Worm (Caenorhabditis elegans): Measurements from ENCODE around the gene C36B7.4.
A peak's percentile ranks its signal among the peaks of the same experiment; 100 is the strongest.

C36B7.4 gene

DNA sequence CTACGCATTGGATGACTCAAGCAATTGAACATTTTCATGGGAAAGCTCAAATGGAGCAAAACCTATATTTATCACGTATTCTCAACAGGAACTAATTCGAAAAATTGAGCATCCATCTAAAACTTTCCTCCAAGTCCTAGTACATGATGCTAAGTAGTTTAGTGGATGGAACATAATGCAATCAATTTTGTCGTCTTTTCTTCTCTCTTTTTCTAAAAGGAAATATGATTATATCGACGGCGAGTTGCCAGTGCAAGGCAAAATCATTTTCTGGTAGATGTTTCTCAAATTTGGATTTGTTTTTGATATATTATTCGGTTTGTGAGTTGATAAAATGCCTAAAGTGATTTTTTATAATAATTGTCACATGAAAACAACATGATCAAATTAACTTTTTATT lies 45.1 kb downstream of the C36B7.4 start:
- TF ChIP-seq Y55F3AM.14 (GFP tag; optimal IDR thresholded peaks at IDR 0.05) (no peak), lsy-2 (tag; optimal IDR thresholded peaks at IDR 0.05) (peak in 1 of 2 experiments; percentile 30), sem-4 (tag; optimal IDR thresholded peaks at IDR 0.05) (peak; percentile 40), zag-1 (tag; optimal IDR thresholded peaks at IDR 0.05) (peak; percentile 47), egl-27 (tag; optimal IDR thresholded peaks at IDR 0.05) (peak; percentile 33), crh-2 (tag; optimal IDR thresholded peaks at IDR 0.05) (no peak), nhr-6 (tag; optimal IDR thresholded peaks at IDR 0.05) (no peak), C34F6.9 (tag; optimal IDR thresholded peaks at IDR 0.05) (peak; percentile 10), blmp-1 (tag; optimal IDR thresholded peaks at IDR 0.05; ENCODE audit: insufficient read depth) (no peak), sma-9 (GFP tag; optimal IDR thresholded peaks at IDR 0.05) (peak; percentile 23), sma-9 (tag; optimal IDR thresholded peaks at IDR 0.05) (no peak)

DNA sequence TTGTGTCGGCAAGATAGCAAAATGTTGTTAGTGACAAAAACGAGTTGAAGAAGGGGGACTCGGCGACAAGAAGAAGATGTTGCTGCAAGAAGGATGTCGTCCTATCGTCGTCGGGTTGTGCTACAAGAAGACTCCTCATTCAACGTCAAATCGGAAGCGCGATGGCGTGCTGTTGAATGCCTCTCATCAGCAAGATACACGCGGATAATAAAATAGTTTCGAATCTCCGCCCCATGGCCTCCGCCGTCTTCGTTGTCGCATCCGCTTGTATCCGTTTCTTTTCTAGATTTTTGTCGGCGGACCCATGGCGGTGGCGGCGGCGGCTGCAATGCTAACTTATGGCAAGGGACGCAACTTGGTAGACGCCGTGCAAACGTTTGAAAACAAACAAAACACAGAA lies 47.8 kb downstream of the C36B7.4 start:
- TF ChIP-seq ceh-16 (tag; optimal IDR thresholded peaks at IDR 0.05), result no peak
- TF ChIP-seq mdl-1 (tag; optimal IDR thresholded peaks at IDR 0.05), result no peak
- TF ChIP-seq lin-13 (GFP tag; optimal IDR thresholded peaks at IDR 0.05), result no peak
- TF ChIP-seq nhr-6 (tag; optimal IDR thresholded peaks at IDR 0.05), result no peak
- no peak for TF ChIP-seq aly-2 (tag; optimal IDR thresholded peaks at IDR 0.05)
- TF ChIP-seq skn-1 (tag; optimal IDR thresholded peaks at IDR 0.05), result no peak
- TF ChIP-seq R02D3.7 (tag; optimal IDR thresholded peaks at IDR 0.05), result no peak
- TF ChIP-seq nhr-129 (tag; optimal IDR thresholded peaks at IDR 0.05), result no peak
- TF ChIP-seq gmeb-1 (tag; optimal IDR thresholded peaks at IDR 0.05), result no peak
- no peak for TF ChIP-seq ceh-82 (tag; optimal IDR thresholded peaks at IDR 0.05)
- no peak for TF ChIP-seq ama-1 (optimal IDR thresholded peaks at IDR 0.05)
- TF ChIP-seq unc-62 (GFP tag; optimal IDR thresholded peaks at IDR 0.05), result no peak
- no peak for TF ChIP-seq nhr-12 (tag; optimal IDR thresholded peaks at IDR 0.05)

DNA sequence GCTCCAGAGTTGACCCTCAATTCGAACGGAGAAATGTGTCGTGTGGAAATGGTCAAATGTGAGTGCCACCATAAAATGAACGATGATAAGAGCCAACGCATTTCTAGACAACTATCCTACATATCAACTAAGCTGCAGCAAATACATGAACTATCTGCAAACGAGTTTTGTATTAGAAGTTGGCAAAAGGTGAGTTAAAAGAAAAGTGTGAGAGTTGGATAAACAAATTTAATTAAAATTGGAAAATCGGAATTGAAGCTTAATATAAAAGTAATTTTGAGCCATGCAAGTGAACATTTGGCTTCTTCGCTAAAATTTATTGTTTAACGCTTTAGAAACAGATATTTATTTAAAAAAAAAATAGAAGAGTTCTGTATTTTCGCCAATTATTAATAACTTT lies 49.9 kb downstream of the C36B7.4 start, which contains the start of gene cest-19:
TSS of gene cest-19 (minus strand) at position 101 of the 400 bp plus-strand sequence.
- TF ChIP-seq nhr-6 (tag; optimal IDR thresholded peaks at IDR 0.05) (no peak), dmd-4 (tag; optimal IDR thresholded peaks at IDR 0.05) (no peak), lin-11 (tag; optimal IDR thresholded peaks at IDR 0.05) (no peak), elt-3 (tag; optimal IDR thresholded peaks at IDR 0.05) (no peak), nhr-10 (tag; optimal IDR thresholded peaks at IDR 0.05) (no peak), nhr-237 (tag; optimal IDR thresholded peaks at IDR 0.05) (no peak), unc-39 (tag; optimal IDR thresholded peaks at IDR 0.05) (no peak), nhr-21 (tag; optimal IDR thresholded peaks at IDR 0.05) (no peak)

DNA sequence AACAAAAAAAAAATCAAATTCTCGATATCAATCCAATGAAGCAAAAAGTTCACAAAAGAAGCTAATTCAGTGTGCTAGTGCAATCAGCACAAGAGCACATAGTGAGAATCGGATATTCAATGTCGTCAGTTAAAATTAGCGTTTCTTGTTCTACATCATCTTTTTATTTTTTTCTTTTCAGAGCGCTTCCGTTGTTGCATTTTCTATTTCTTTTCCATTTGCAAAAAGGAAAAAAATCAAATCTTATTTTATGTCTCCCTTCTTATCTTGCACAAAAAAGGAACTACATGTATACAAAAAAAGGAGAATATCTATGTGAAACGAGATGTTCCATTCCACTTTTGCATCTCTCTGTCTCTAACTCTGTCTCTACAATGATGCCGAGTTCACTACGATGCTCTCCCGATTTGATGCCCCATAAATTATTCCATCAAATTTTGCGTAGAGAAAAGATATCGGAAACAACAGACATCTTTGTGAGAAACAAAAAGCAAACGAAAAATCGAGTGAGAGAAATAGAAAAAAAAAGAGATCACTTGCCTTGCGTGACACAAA lies 52.0 kb downstream of the C36B7.4 start:
- TF ChIP-seq F13H6.1 (tag; optimal IDR thresholded peaks at IDR 0.05) (no peak), fos-1 (tag; optimal IDR thresholded peaks at IDR 0.05) (no peak), dmd-4 (tag; optimal IDR thresholded peaks at IDR 0.05) (no peak), nhr-23 (tag; optimal IDR thresholded peaks at IDR 0.05) (no peak), lin-39 (tag; optimal IDR thresholded peaks at IDR 0.05) (no peak), ceh-82 (tag; optimal IDR thresholded peaks at IDR 0.05) (no peak), nhr-10 (tag; optimal IDR thresholded peaks at IDR 0.05) (no peak), ztf-1 (GFP tag; conservative IDR thresholded peaks at IDR 0.05) (no peak), ceh-16 (tag; optimal IDR thresholded peaks at IDR 0.05) (no peak), mab-5 (tag; optimal IDR thresholded peaks at IDR 0.05) (no peak), aly-2 (tag; optimal IDR thresholded peaks at IDR 0.05) (no peak), nhr-129 (tag; optimal IDR thresholded peaks at IDR 0.05) (no peak), peb-1 (tag; optimal IDR thresholded peaks at IDR 0.05) (no peak)
